Fruit fly (Drosophila melanogaster): ENCODE results near the gene fz2.

fz2 gene

DNA sequence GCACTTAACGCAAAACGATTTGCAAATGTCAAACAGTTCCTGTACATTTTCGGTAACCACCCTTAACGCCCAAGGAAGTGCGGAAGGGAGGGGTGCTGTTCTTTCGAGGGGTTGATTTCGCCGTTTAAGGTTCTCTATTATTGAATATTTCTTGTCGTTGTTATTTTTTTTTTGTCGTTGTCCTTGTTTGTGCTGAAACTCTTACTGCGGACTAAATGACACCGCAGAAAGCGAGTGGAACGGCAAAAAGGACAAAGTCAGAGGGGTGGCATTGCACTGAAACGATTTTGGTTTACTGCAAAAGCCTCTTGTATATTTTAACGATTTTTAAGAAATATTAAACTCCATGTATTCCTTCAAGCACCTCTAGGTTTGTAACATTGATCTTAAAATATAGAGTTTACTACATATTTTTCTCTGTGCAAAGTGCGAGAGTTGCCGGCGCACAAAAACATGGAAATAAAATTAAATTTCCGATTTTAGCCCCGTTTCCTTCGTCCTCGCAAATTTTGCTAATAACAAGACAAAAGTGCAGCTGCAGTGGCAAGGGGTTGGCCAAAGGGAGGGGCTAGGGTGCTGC lies 83.1 kb downstream of the fz2 start (continued):
- TF ChIP-seq CG12219 (GFP tag; optimal IDR thresholded peaks at IDR 0.05) = no peak
- TF ChIP-seq Atf6 (GFP tag; IDR thresholded peaks at IDR 0.05) = 0 out of 2 replicates have a peak, but pooled peaks have one; percentile 13
- no peak for TF ChIP-seq CG5180 (GFP tag; optimal IDR thresholded peaks at IDR 0.05)
- peak; percentile 63 for TF ChIP-seq Med (GFP tag)
- TF ChIP-seq CG13624 (GFP tag; optimal IDR thresholded peaks at IDR 0.05) = no peak
- TF ChIP-seq CG7963 (GFP tag; IDR thresholded peaks at IDR 0.05; ENCODE audit: partially characterized antibody) = no peak
- TF ChIP-seq HmgD (GFP tag; optimal IDR thresholded peaks at IDR 0.05) = no peak
- TF ChIP-seq zf30C (GFP tag; optimal IDR thresholded peaks at IDR 0.05) = peak; percentile 31
- TF ChIP-seq bcd (GFP tag; optimal IDR thresholded peaks at IDR 0.05) = no peak
- TF ChIP-seq Hmr (GFP tag; optimal IDR thresholded peaks at IDR 0.05) = no peak
- TF ChIP-seq CG17912 (GFP tag; optimal IDR thresholded peaks at IDR 0.05) = no peak
- TF ChIP-seq ase (GFP tag; IDR thresholded peaks at IDR 0.05) = no peak
- TF ChIP-seq CG9727 (GFP tag; optimal IDR thresholded peaks at IDR 0.05) = no peak
- TF ChIP-seq Dp (GFP tag; optimal IDR thresholded peaks at IDR 0.05) = no peak
- peak; percentile 15; the same call in 1 of the 3 replicates for TF ChIP-seq row (GFP tag; IDR thresholded peaks at IDR 0.05)
- TF ChIP-seq Dip3 (GFP tag; optimal IDR thresholded peaks at IDR 0.05) = no peak
- no peak for TF ChIP-seq hkb (optimal IDR thresholded peaks at IDR 0.05)
- TF ChIP-seq hkb (GFP tag; IDR thresholded peaks at IDR 0.05) = no peak
- no peak for TF ChIP-seq caup (GFP tag; optimal IDR thresholded peaks at IDR 0.05; ENCODE audit: severe bottlenecking)
- no peak for TF ChIP-seq Ada2b (GFP tag; IDR thresholded peaks at IDR 0.05)
- no peak for TF ChIP-seq CG4424 (GFP tag; optimal IDR thresholded peaks at IDR 0.05)
- no peak for TF ChIP-seq CG5953 (GFP tag; IDR thresholded peaks at IDR 0.05)
- TF ChIP-seq Neu2 (GFP tag; optimal IDR thresholded peaks at IDR 0.05; ENCODE audit: borderline replicate concordance) = no peak
- TF ChIP-seq chif (GFP tag; optimal IDR thresholded peaks at IDR 0.05) = no peak
- TF ChIP-seq CG17359 (tag; optimal IDR thresholded peaks at IDR 0.05) = peak; percentile 10
- no peak for TF ChIP-seq nau (GFP tag; optimal IDR thresholded peaks at IDR 0.05)
- no peak for TF ChIP-seq tap (tag; optimal IDR thresholded peaks at IDR 0.05)
- no peak for TF ChIP-seq lab (GFP tag; optimal IDR thresholded peaks at IDR 0.05)
- no peak for TF ChIP-seq pb (GFP tag; optimal IDR thresholded peaks at IDR 0.05)
- TF ChIP-seq gem (tag; optimal IDR thresholded peaks at IDR 0.05) = peak; percentile 25
- TF ChIP-seq CG15011 (GFP tag; optimal IDR thresholded peaks at IDR 0.05) = no peak
- no peak for TF ChIP-seq NfI (GFP tag; optimal IDR thresholded peaks at IDR 0.05)
- TF ChIP-seq CG7372 (GFP tag; IDR thresholded peaks at IDR 0.05) = no peak
- no peak for TF ChIP-seq CG12659 (GFP tag; optimal IDR thresholded peaks at IDR 0.05)
- TF ChIP-seq Hmx (GFP tag; optimal IDR thresholded peaks at IDR 0.05) = no peak
- no peak for TF ChIP-seq Lim3 (GFP tag; IDR thresholded peaks at IDR 0.05)
- peak; percentile 66 for TF ChIP-seq sqz (GFP tag; optimal IDR thresholded peaks at IDR 0.05)
- TF ChIP-seq CG16863 (GFP tag; optimal IDR thresholded peaks at IDR 0.05) = no peak
- no peak for TF ChIP-seq BtbVII (GFP tag; optimal IDR thresholded peaks at IDR 0.05)
- TF ChIP-seq NC2β (GFP tag; optimal IDR thresholded peaks at IDR 0.05) = peak; percentile 8
- peak; percentile 4 for TF ChIP-seq CG1603 (tag; optimal IDR thresholded peaks at IDR 0.05)
- no peak for TF ChIP-seq Adf1 (GFP tag; IDR thresholded peaks at IDR 0.05)
- 0 out of 2 replicates have a peak, but pooled peaks have one; percentile 39 for TF ChIP-seq CG4730 (GFP tag; IDR thresholded peaks at IDR 0.05)
- TF ChIP-seq CG8478 (optimal IDR thresholded peaks at IDR 0.05) = no peak
